Worm (Caenorhabditis elegans) whole organism, L2 larva: ENCODE results near the gene Y6G8.8.

Source experiments
- C34F6.9 ChIP-seq: fragments of 150-350 bp; optimal IDR thresholded peaks from 2 replicates; lab custom pipeline; 2014; ENCODE audit warnings: missing biosample characterization, missing genetic modification characterization
- Y55F3AM.14 ChIP-seq: fragments of 200-800 bp; sonication (Bioruptor generic); optimal IDR thresholded peaks from 2 replicates; lab custom pipeline; 2018; ENCODE audit warnings: mild to moderate bottlenecking, missing genetic modification characterization, missing compliant biosample characterization
- aly-2 ChIP-seq: fragments of 150-350 bp; optimal IDR thresholded peaks from 2 replicates; lab custom pipeline; 2014; ENCODE audit warnings: missing biosample characterization, missing genetic modification characterization
- ama-1 ChIP-seq: fragments of 150-350 bp; optimal IDR thresholded peaks from 2 replicates; lab custom pipeline; 2018; ENCODE audit warnings: inconsistent platforms
- blmp-1 ChIP-seq: sonication (generic microtip); optimal IDR thresholded peaks from 2 replicates; lab custom pipeline; 2017; ENCODE audit warnings: missing genetic modification characterization, mild to moderate bottlenecking, missing compliant biosample characterization, antibody characterized with exemption, moderate library complexity; ENCODE audit not compliant: insufficient read depth
- ceh-16 ChIP-seq: fragments of 150-350 bp; optimal IDR thresholded peaks from 2 replicates; lab custom pipeline; 2014; ENCODE audit warnings: missing biosample characterization, missing genetic modification characterization
- ceh-82 ChIP-seq: fragments of 150-350 bp; optimal IDR thresholded peaks from 2 replicates; lab custom pipeline; 2014; ENCODE audit warnings: missing biosample characterization, missing genetic modification characterization
- crh-2 ChIP-seq: sonication (generic microtip); optimal IDR thresholded peaks from 2 replicates; lab custom pipeline; 2017; ENCODE audit warnings: missing biosample characterization, missing genetic modification characterization
- egl-27 ChIP-seq: sonication (generic microtip); optimal IDR thresholded peaks from 3 replicates; lab custom pipeline; 2017; ENCODE audit warnings: missing biosample characterization, missing genetic modification reagents, missing genetic modification characterization
- elt-1 ChIP-seq: fragments of 150-350 bp; optimal IDR thresholded peaks from 2 replicates; lab custom pipeline; 2014; ENCODE audit warnings: missing biosample characterization, missing genetic modification characterization
- fos-1 ChIP-seq: fragments of 150-350 bp; optimal IDR thresholded peaks from 2 replicates; lab custom pipeline; 2014; ENCODE audit warnings: missing biosample characterization, missing genetic modification characterization
- gmeb-1 ChIP-seq: fragments of 150-350 bp; optimal IDR thresholded peaks from 2 replicates; lab custom pipeline; 2014; ENCODE audit warnings: missing biosample characterization, missing genetic modification characterization
- lsy-2 ChIP-seq, 2 experiments: fragments of 150-350 bp in 1 of 2; sonication (generic microtip) in 1 of 2; optimal IDR thresholded peaks; 2 replicates each; lab custom pipeline; 2014 to 2017; ENCODE audit warnings: missing biosample characterization in 2 of 2, missing genetic modification characterization in 2 of 2
- mab-5 ChIP-seq: fragments of 150-350 bp; optimal IDR thresholded peaks from 2 replicates; lab custom pipeline; 2014; ENCODE audit warnings: missing biosample characterization, missing genetic modification characterization
- nhr-10 ChIP-seq: sonication (generic microtip); optimal IDR thresholded peaks from 2 replicates; lab custom pipeline; 2017; ENCODE audit warnings: missing biosample characterization, missing genetic modification characterization
- nhr-11 ChIP-seq: fragments of 150-350 bp; optimal IDR thresholded peaks from 2 replicates; lab custom pipeline; 2014; ENCODE audit warnings: missing biosample characterization, missing genetic modification characterization
- nhr-12 ChIP-seq: fragments of 150-350 bp; optimal IDR thresholded peaks from 2 replicates; lab custom pipeline; 2014; ENCODE audit warnings: missing biosample characterization, missing genetic modification characterization
- nhr-237 ChIP-seq: fragments of 150-350 bp; optimal IDR thresholded peaks from 2 replicates; lab custom pipeline; 2014; ENCODE audit warnings: missing biosample characterization, missing genetic modification characterization
- nhr-25 ChIP-seq: fragments of 150-350 bp; sonication (generic microtip); optimal IDR thresholded peaks from 3 replicates; lab custom pipeline; 2014; ENCODE audit warnings: missing biosample characterization, missing genetic modification characterization
- nhr-6 ChIP-seq: fragments of 150-350 bp; optimal IDR thresholded peaks from 2 replicates; lab custom pipeline; 2014; ENCODE audit warnings: missing biosample characterization, missing genetic modification characterization
- nhr-77 ChIP-seq: fragments of 150-350 bp; optimal IDR thresholded peaks from 2 replicates; lab custom pipeline; 2014; ENCODE audit warnings: missing biosample characterization, missing genetic modification characterization
- skn-1 ChIP-seq: sonication (generic microtip); optimal IDR thresholded peaks from 2 replicates; lab custom pipeline; 2017; ENCODE audit warnings: missing biosample characterization, missing genetic modification characterization
- sma-3 ChIP-seq: sonication (generic microtip); optimal IDR thresholded peaks from 2 replicates; lab custom pipeline; 2016; ENCODE audit warnings: missing genetic modification reagents, missing genetic modification characterization, missing compliant biosample characterization
- unc-39 ChIP-seq: fragments of 150-350 bp; optimal IDR thresholded peaks from 2 replicates; lab custom pipeline; 2014; ENCODE audit warnings: missing biosample characterization, missing genetic modification characterization
- unc-62 ChIP-seq: fragments of 150-350 bp; optimal IDR thresholded peaks from 2 replicates; lab custom pipeline; 2014; ENCODE audit warnings: missing biosample characterization, missing genetic modification reagents, missing genetic modification characterization
- zag-1 ChIP-seq: fragments of 150-350 bp; optimal IDR thresholded peaks from 2 replicates; lab custom pipeline; 2014; ENCODE audit warnings: missing biosample characterization, missing genetic modification characterization
- ztf-1 ChIP-seq: fragments of 200-800 bp; sonication (Bioruptor generic); conservative IDR thresholded peaks from 2 replicates; pipeline ENCODE4 v1.3.6; 2022; ENCODE audit warnings: missing genetic modification characterization, missing compliant biosample characterization
- ztf-11 ChIP-seq: sonication (generic microtip); optimal IDR thresholded peaks from 2 replicates; lab custom pipeline; 2017; ENCODE audit warnings: missing biosample characterization, missing genetic modification characterization
- ztf-4 ChIP-seq: fragments of 150-350 bp; optimal IDR thresholded peaks from 2 replicates; lab custom pipeline; 2014; ENCODE audit warnings: missing biosample characterization, missing genetic modification characterization

The Y6G8.8 gene

DNA sequence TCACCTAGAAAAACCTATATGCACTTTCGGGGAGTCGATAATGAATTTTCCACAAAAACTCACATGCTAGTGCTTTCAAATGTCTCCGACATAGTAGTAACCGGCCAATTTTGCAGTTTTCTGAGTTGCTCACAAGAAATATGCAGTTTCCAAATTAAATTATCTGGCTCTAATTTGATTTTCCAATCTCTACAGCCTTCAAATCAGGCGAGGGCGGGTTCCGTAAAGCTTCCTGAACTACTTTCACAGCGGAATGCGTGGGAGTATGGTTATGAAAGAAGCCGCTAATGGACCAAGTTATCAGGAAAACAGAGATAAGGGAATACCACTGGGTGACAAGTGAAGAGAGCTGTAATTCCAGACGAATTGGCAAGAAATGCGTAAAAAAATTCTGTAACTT lies 45.5 kb downstream of the Y6G8.8 start, which contains the start of gene F59A1.11:
Gene F59A1.11 (minus strand): TSS at position 101 of the 400 bp plus-strand sequence.
- TF ChIP-seq nhr-10 (tag; lab: Kevin White, UChicago) (no peak), fos-1 (tag; lab: Kevin White, UChicago) (no peak), elt-1 (no peak), lsy-2 (tag; optimal IDR thresholded peaks at IDR 0.05; lab: Kevin White, UChicago) (no peak)

DNA sequence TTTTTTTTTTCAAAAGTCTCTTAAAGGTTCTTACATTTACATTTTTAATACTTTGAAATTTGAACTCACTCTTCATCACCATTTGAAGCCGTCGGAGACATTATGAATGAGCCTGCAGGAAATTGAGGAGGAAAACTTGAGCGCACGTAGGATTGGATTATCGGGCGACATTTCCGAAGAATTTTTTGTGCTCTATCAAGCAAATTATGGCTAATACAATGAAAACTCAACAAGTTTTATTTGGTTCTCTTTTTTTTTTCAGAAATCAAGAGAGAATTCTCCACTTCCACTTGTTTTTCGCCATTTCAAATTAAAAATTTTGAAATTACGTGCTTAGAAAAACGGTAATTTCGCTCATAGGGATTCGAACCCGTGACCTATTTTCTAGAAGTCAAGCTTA lies 47.3 kb downstream of the Y6G8.8 start, which contains the start of gene F59A1.12:
Gene F59A1.12 (minus strand): TSS at position 101 of the 400 bp plus-strand sequence.
- TF ChIP-seq blmp-1 (no peak), nhr-237 (tag; lab: Kevin White, UChicago) (no peak), nhr-11 (tag; lab: Kevin White, UChicago) (no peak), ztf-11 (no peak), Y55F3AM.14 (no peak), gmeb-1 (tag; lab: Kevin White, UChicago) (no peak), mab-5 (no peak), ztf-1 (no peak), skn-1 (tag; lab: Kevin White, UChicago) (no peak)
- TF ChIP-seq, all 48 proteins: peak for 0

DNA sequence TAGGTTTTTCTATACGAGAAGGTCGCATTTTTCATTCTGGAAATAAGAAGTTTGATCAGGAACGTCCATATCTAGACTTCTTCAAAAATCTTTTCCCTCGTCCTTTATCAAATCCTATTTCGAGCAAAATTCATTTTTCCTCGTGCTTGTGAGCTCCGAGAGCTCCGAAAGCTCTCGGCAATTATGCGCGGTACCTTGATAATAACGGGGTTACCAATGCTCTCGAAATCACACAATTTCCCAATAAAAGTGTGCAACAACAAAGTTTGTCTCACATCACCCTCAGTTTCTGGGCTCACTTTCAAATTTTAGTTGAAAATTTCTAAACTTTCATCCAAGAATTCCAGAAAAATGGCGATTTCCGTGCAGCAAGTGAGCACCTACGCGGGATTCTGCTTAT lies 48.2 kb downstream of the Y6G8.8 start, which contains the start of gene str-89:
Gene str-89 (plus strand): TSS at position 301 of the 400 bp plus-strand sequence.
- TF ChIP-seq zag-1 (no peak), ztf-4 (tag; lab: Kevin White, UChicago) (no peak), crh-2 (tag; lab: Kevin White, UChicago) (no peak), lsy-2 (tag; optimal IDR thresholded peaks at IDR 0.05; lab: Kevin White, UChicago) (no peak), C34F6.9 (no peak), nhr-77 (no peak), aly-2 (no peak), ama-1 (lab: Kevin White, UChicago) (no peak), unc-62 (GFP tag; lab: Kevin White, UChicago) (no peak), ztf-1 (no peak), unc-39 (no peak), ceh-82 (tag; lab: Kevin White, UChicago) (no peak), egl-27 (tag; lab: Kevin White, UChicago) (no peak), sma-3 (GFP tag; lab: Kevin White, UChicago) (no peak), nhr-12 (tag; lab: Kevin White, UChicago) (no peak), Y55F3AM.14 (no peak), nhr-11 (tag; lab: Kevin White, UChicago) (no peak), nhr-6 (tag; lab: Kevin White, UChicago) (no peak), nhr-25 (tag; lab: Kevin White, UChicago) (no peak), ceh-16 (no peak)
